Fruit fly (Drosophila melanogaster) whole organism, embryonic: ENCODE results near the gene ver.

Source experiments
- CG11093 ChIP-seq: fragments of 200-800 bp; sonication (Bioruptor generic); IDR thresholded peaks from 3 replicates; pipeline ENCODE4 v1.3.6; 2022; ENCODE audit warnings: missing biosample characterization, missing genetic modification characterization
- CG11723 ChIP-seq: fragments of 200-800 bp; sonication (Bioruptor generic); optimal IDR thresholded peaks from 2 replicates; lab custom pipeline; 2017; ENCODE audit warnings: missing biosample characterization, mild to moderate bottlenecking, missing genetic modification characterization
- CG12219 ChIP-seq: fragments of 200-800 bp; sonication (Bioruptor generic); optimal IDR thresholded peaks from 3 replicates; lab custom pipeline; 2018; ENCODE audit warnings: missing biosample characterization, mild to moderate bottlenecking, missing genetic modification characterization
- CG1603 ChIP-seq: fragments of 200-800 bp; sonication (Bioruptor generic); optimal IDR thresholded peaks from 2 replicates; lab custom pipeline; 2019; ENCODE audit warnings: missing biosample characterization, mild to moderate bottlenecking, missing genetic modification characterization, moderate library complexity
- CG16815 ChIP-seq: fragments of 200-800 bp; sonication (Bioruptor generic); optimal IDR thresholded peaks from 3 replicates; lab custom pipeline; 2017; ENCODE audit warnings: missing biosample characterization, mild to moderate bottlenecking, missing genetic modification characterization
- CG17361 ChIP-seq: fragments of 200-800 bp; sonication (Bioruptor generic); IDR thresholded peaks from 3 replicates; pipeline ENCODE4 v1.3.6; 2022; ENCODE audit warnings: missing biosample characterization, missing genetic modification characterization
- CG17568 ChIP-seq: fragments of 200-800 bp; sonication (Bioruptor generic); optimal IDR thresholded peaks from 2 replicates; lab custom pipeline; 2018; ENCODE audit warnings: missing biosample characterization, mild to moderate bottlenecking, missing genetic modification characterization, moderate library complexity
- CG18476 ChIP-seq: fragments of 200-800 bp; sonication (Bioruptor generic); optimal IDR thresholded peaks from 2 replicates; lab custom pipeline; 2016; ENCODE audit warnings: missing biosample characterization, mild to moderate bottlenecking, missing genetic modification characterization
- CG18599 ChIP-seq: fragments of 200-800 bp; sonication (Bioruptor generic); optimal IDR thresholded peaks from 3 replicates; lab custom pipeline; 2017; ENCODE audit warnings: missing biosample characterization, missing genetic modification characterization, mild to moderate bottlenecking, moderate library complexity, missing genetic modification reagents
- CG18619 ChIP-seq: fragments of 200-800 bp; sonication (Bioruptor generic); optimal IDR thresholded peaks from 3 replicates; lab custom pipeline; 2017; ENCODE audit warnings: missing biosample characterization, mild to moderate bottlenecking, missing genetic modification characterization
- CG18764 ChIP-seq: fragments of 200-800 bp; sonication (Bioruptor generic); optimal IDR thresholded peaks from 3 replicates; lab custom pipeline; 2016; ENCODE audit warnings: missing biosample characterization, missing genetic modification characterization
- CG2116 ChIP-seq: fragments of 200-800 bp; sonication (Bioruptor generic); optimal IDR thresholded peaks from 3 replicates; lab custom pipeline; 2018; ENCODE audit warnings: missing biosample characterization, mild to moderate bottlenecking, missing genetic modification characterization
- CG31224 ChIP-seq: fragments of 200-800 bp; sonication (Bioruptor generic); IDR thresholded peaks from 2 replicates; pipeline ENCODE4 v1.3.6; 2022; ENCODE audit warnings: missing biosample characterization, missing genetic modification characterization
- CG3838 ChIP-seq: fragments of 200-800 bp; sonication (Bioruptor generic); optimal IDR thresholded peaks from 3 replicates; lab custom pipeline; 2016; ENCODE audit warnings: missing biosample characterization, missing genetic modification characterization
- CG3995 ChIP-seq: fragments of 200-800 bp; sonication (Bioruptor generic); optimal IDR thresholded peaks from 3 replicates; lab custom pipeline; 2016; ENCODE audit warnings: missing biosample characterization, missing genetic modification characterization
- CG5953 ChIP-seq: fragments of 200-800 bp; sonication (Bioruptor generic); IDR thresholded peaks from 2 replicates; pipeline ENCODE4 v1.3.6; 2022; ENCODE audit warnings: missing biosample characterization, missing genetic modification characterization
- CG6175 ChIP-seq: fragments of 200-800 bp; sonication (Bioruptor generic); IDR thresholded peaks from 3 replicates; pipeline ENCODE4 v1.3.6; 2022; ENCODE audit warnings: missing biosample characterization, missing genetic modification characterization
- CG7357 ChIP-seq: fragments of 200-800 bp; sonication (Bioruptor generic); IDR thresholded peaks from 3 replicates; pipeline ENCODE4 v1.3.6; 2022; ENCODE audit warnings: missing biosample characterization, missing genetic modification characterization
- CG7556 ChIP-seq: fragments of 200-800 bp; sonication (Bioruptor generic); optimal IDR thresholded peaks from 2 replicates; lab custom pipeline; 2017; ENCODE audit warnings: missing biosample characterization, mild to moderate bottlenecking, missing genetic modification characterization
- CG8388 ChIP-seq: fragments of 200-800 bp; sonication (Bioruptor generic); optimal IDR thresholded peaks from 2 replicates; lab custom pipeline; 2019; ENCODE audit warnings: missing biosample characterization, mild to moderate bottlenecking, missing genetic modification characterization, moderate library complexity
- CG9727 ChIP-seq: fragments of 200-800 bp; sonication (Bioruptor generic); optimal IDR thresholded peaks from 3 replicates; lab custom pipeline; 2017; ENCODE audit warnings: missing biosample characterization, mild to moderate bottlenecking, missing genetic modification characterization
- Chrac-16 ChIP-seq: fragments of 200-800 bp; sonication (Bioruptor generic); optimal IDR thresholded peaks from 3 replicates; lab custom pipeline; 2016; ENCODE audit warnings: missing biosample characterization, missing genetic modification characterization
- D ChIP-seq, 2 experiments: fragments of 200-800 bp in 1 of 2; fragments of >200 bp in 1 of 2; sonication (Bioruptor generic) in 1 of 2; optimal IDR thresholded peaks; 2 replicates in 1 of 2; 3 replicates in 1 of 2; lab custom pipeline; 2017; ENCODE audit warnings: mild to moderate bottlenecking in 1 of 2, missing biosample characterization in 1 of 2, missing genetic modification characterization in 1 of 2, missing genetic modification reagents in 1 of 2
- D19B ChIP-seq: fragments of 200-800 bp; sonication (Bioruptor generic); optimal IDR thresholded peaks from 2 replicates; lab custom pipeline; 2017; ENCODE audit warnings: missing biosample characterization, mild to moderate bottlenecking, missing genetic modification characterization
- Dip2 ChIP-seq: fragments of 200-800 bp; sonication (Bioruptor generic); IDR thresholded peaks from 2 replicates; pipeline ENCODE4 v1.3.6; 2022; ENCODE audit warnings: missing biosample characterization, missing genetic modification characterization
- Hr3 ChIP-seq: fragments of 200-800 bp; sonication (Bioruptor generic); optimal IDR thresholded peaks from 3 replicates; lab custom pipeline; 2016; ENCODE audit warnings: missing biosample characterization, missing genetic modification characterization
- Kr ChIP-seq: fragments of 200-800 bp; sonication (Bioruptor generic); optimal IDR thresholded peaks from 2 replicates; lab custom pipeline; 2017; ENCODE audit warnings: missing biosample characterization, mild to moderate bottlenecking, missing genetic modification characterization
- Lim3 ChIP-seq: fragments of 200-800 bp; sonication (Bioruptor generic); IDR thresholded peaks from 2 replicates; pipeline ENCODE4 v1.3.6; 2022; ENCODE audit warnings: missing biosample characterization, missing genetic modification characterization
- NC2α ChIP-seq: fragments of 200-800 bp; sonication (Bioruptor generic); optimal IDR thresholded peaks from 2 replicates; lab custom pipeline; 2016; ENCODE audit warnings: missing biosample characterization, missing genetic modification characterization
- Nf-YB ChIP-seq: fragments of 200-800 bp; sonication (Bioruptor generic); optimal IDR thresholded peaks from 3 replicates; lab custom pipeline; 2019; ENCODE audit warnings: missing biosample characterization, mild to moderate bottlenecking, missing genetic modification characterization, moderate library complexity
- Ravus ChIP-seq: fragments of 200-800 bp; sonication (Bioruptor generic); IDR thresholded peaks from 2 replicates; pipeline ENCODE4 v1.3.6; 2022; ENCODE audit warnings: missing biosample characterization, missing genetic modification characterization
- ac ChIP-seq: fragments of 200-800 bp; sonication (Bioruptor generic); optimal IDR thresholded peaks from 3 replicates; lab custom pipeline; 2017; ENCODE audit warnings: missing biosample characterization, mild to moderate bottlenecking, missing genetic modification characterization
- al ChIP-seq: fragments of 200-800 bp; sonication (Bioruptor generic); IDR thresholded peaks from 2 replicates; pipeline ENCODE4 v1.3.6; 2022; ENCODE audit warnings: missing biosample characterization, missing genetic modification characterization
- cad ChIP-seq: fragments of >200 bp; optimal IDR thresholded peaks from 2 replicates; lab custom pipeline; 2017; ENCODE audit warnings: missing biosample characterization, missing genetic modification characterization
- caup ChIP-seq: fragments of 200-800 bp; sonication (Bioruptor generic); optimal IDR thresholded peaks from 3 replicates; lab custom pipeline; 2017; ENCODE audit warnings: missing biosample characterization, mild to moderate bottlenecking, missing genetic modification characterization, moderate library complexity; ENCODE audit not compliant: severe bottlenecking
- chif ChIP-seq, 2 experiments: fragments of 200-800 bp; sonication (Bioruptor generic); optimal IDR thresholded peaks; 3 replicates each; lab custom pipeline; 2016; ENCODE audit warnings: missing biosample characterization in 2 of 2, missing genetic modification characterization in 2 of 2
- dysf ChIP-seq: fragments of 200-800 bp; sonication (Bioruptor generic); IDR thresholded peaks from 3 replicates; pipeline ENCODE4 v1.3.6; 2022; ENCODE audit warnings: missing biosample characterization, missing genetic modification characterization
- en ChIP-seq: fragments of 200-800 bp; sonication (Bioruptor generic); optimal IDR thresholded peaks from 2 replicates; lab custom pipeline; 2016; ENCODE audit warnings: missing biosample characterization, missing genetic modification characterization
- eyg ChIP-seq: fragments of 200-800 bp; sonication (Bioruptor generic); optimal IDR thresholded peaks from 3 replicates; lab custom pipeline; 2016; ENCODE audit warnings: missing biosample characterization, missing genetic modification characterization
- gem ChIP-seq: fragments of 200-800 bp; sonication (Bioruptor generic); optimal IDR thresholded peaks from 2 replicates; lab custom pipeline; 2019; ENCODE audit warnings: missing biosample characterization, mild to moderate bottlenecking, missing genetic modification characterization, moderate library complexity
- insv ChIP-seq, 2 experiments: fragments of 200-800 bp; sonication (Bioruptor generic); optimal IDR thresholded peaks; 3 replicates each; lab custom pipeline; 2016 to 2018; ENCODE audit warnings: missing biosample characterization in 2 of 2, missing genetic modification characterization in 2 of 2
- lilli ChIP-seq: fragments of 200-800 bp; sonication (Bioruptor generic); optimal IDR thresholded peaks from 3 replicates; lab custom pipeline; 2016; ENCODE audit warnings: missing biosample characterization, missing genetic modification characterization
- mam ChIP-seq: fragments of 200-800 bp; sonication (Bioruptor generic); optimal IDR thresholded peaks from 3 replicates; lab custom pipeline; 2016; ENCODE audit warnings: missing biosample characterization, missing genetic modification characterization
- odd ChIP-seq: fragments of 200-800 bp; sonication (Bioruptor generic); optimal IDR thresholded peaks from 2 replicates; lab custom pipeline; 2017; ENCODE audit warnings: missing biosample characterization, mild to moderate bottlenecking, missing genetic modification characterization
- org-1 ChIP-seq: fragments of 200-800 bp; sonication (Bioruptor generic); optimal IDR thresholded peaks from 2 replicates; lab custom pipeline; 2017; ENCODE audit warnings: missing biosample characterization, missing genetic modification characterization
- peb ChIP-seq: fragments of 200-800 bp; sonication (Bioruptor generic); IDR thresholded peaks from 2 replicates; pipeline ENCODE4 v1.3.6; 2022; ENCODE audit warnings: missing biosample characterization, missing genetic modification characterization
- row ChIP-seq: fragments of 200-800 bp; sonication (Bioruptor generic); IDR thresholded peaks from 3 replicates; pipeline ENCODE4 v1.3.6; 2022; ENCODE audit warnings: missing biosample characterization, missing genetic modification characterization
- stc ChIP-seq: fragments of 200-800 bp; sonication (Bioruptor generic); IDR thresholded peaks from 2 replicates; pipeline ENCODE4 v1.3.6; 2022; ENCODE audit warnings: missing biosample characterization, missing genetic modification characterization
- wek ChIP-seq: fragments of 200-800 bp; sonication (Bioruptor generic); optimal IDR thresholded peaks from 3 replicates; lab custom pipeline; 2018; ENCODE audit warnings: missing biosample characterization, mild to moderate bottlenecking, missing genetic modification characterization, moderate library complexity
- zf30C ChIP-seq: fragments of 200-800 bp; sonication (Bioruptor generic); optimal IDR thresholded peaks from 3 replicates; lab custom pipeline; 2018; ENCODE audit warnings: missing biosample characterization, mild to moderate bottlenecking, missing genetic modification characterization

Gene ver

DNA sequence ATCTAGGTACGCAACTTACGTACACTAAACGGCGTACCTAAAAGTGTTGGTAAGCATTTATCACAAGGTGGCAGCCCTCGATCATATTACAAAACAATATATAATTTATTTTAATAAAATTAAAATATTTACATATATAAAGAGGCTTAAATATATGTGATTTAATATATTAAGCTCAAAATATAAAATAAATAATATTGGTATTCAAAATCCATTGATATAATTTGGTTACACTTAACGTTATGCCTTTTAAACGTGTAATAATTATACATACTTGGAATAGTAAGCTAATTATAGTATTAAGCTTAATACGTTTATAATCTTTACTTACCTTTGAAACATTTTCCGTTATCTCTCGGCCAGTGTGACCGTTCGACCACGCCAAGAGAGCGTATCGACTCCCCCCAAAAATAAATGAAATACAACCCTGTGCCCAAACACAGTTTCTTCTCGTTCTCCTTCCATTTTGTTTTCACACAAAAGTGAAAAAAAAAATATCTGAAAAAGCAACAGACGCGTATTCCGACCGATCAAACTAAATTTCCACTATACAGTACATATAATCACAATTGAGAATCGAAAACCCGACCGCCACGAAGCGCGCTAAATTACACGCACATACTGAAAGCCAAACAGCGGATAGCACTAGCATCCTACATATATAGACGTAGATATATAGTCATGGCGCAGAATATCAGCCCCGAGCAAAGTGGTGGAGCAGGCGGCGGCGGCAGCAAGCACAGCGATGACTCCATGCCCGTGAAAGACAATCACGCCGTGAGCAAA, 19.7 kb upstream of the ver start, which contains the start of the genes CG10646 and vih (continued):
- TF ChIP-seq Chrac-16 (GFP tag; lab: Kevin White, UChicago) (peak; percentile 40), CG6175 (GFP tag; lab: Robert Waterston, UW) (no peak), Hr3 (GFP tag; lab: Kevin White, UChicago) (peak; percentile 62), CG17568 (GFP tag; lab: Kevin White, UChicago) (no peak), D (optimal IDR thresholded peaks at IDR 0.05; lab: Kevin White, UChicago) (no peak), D (GFP tag; optimal IDR thresholded peaks at IDR 0.05; lab: Kevin White, UChicago) (peak; percentile 37), CG11723 (GFP tag; lab: Kevin White, UChicago) (no peak), D19B (GFP tag; lab: Kevin White, UChicago) (no peak), eyg (GFP tag; lab: Kevin White, UChicago) (no peak), CG8388 (GFP tag; lab: Kevin White, UChicago) (peak; percentile 26), wek (GFP tag; lab: Kevin White, UChicago) (no peak), cad (GFP tag; lab: Kevin White, UChicago) (no peak), peb (GFP tag; lab: Robert Waterston, UW) (no peak), row (GFP tag; lab: Robert Waterston, UW) (peak; percentile 63), odd (GFP tag; lab: Kevin White, UChicago) (peak; percentile 36), CG2116 (GFP tag; lab: Kevin White, UChicago) (peak; percentile 99), zf30C (GFP tag; lab: Kevin White, UChicago) (peak; percentile 2), CG31224 (GFP tag; lab: Robert Waterston, UW) (no peak), caup (GFP tag; lab: Kevin White, UChicago) (peak; percentile 47), CG3995 (GFP tag; lab: Kevin White, UChicago) (no peak), chif (GFP tag; optimal IDR thresholded peaks at IDR 0.05; lab: Kevin White, UChicago) (peak in 1 of 2 experiments; percentile 9), NC2α (no peak), mam (GFP tag; lab: Kevin White, UChicago) (peak; percentile 45), CG17361 (GFP tag; lab: Robert Waterston, UW) (peak; percentile 73), CG12219 (no peak), CG16815 (no peak), al (GFP tag; lab: Robert Waterston, UW) (0 out of 2 replicates have a peak, but pooled peaks have one; percentile 29), gem (tag; lab: Kevin White, UChicago) (no peak), Lim3 (no peak), en (GFP tag; lab: Kevin White, UChicago) (no peak), CG7357 (GFP tag; lab: Robert Waterston, UW) (no peak), CG18619 (GFP tag; lab: Kevin White, UChicago) (peak; percentile 21), dysf (no peak), Dip2 (no peak), Nf-YB (GFP tag; lab: Kevin White, UChicago) (peak; percentile 15), CG18476 (no peak), CG18764 (no peak), ac (GFP tag; lab: Kevin White, UChicago) (no peak), CG1603 (tag; lab: Kevin White, UChicago) (peak; percentile 71), lilli (GFP tag; lab: Kevin White, UChicago) (peak; percentile 38), insv (GFP tag; optimal IDR thresholded peaks at IDR 0.05; lab: Kevin White, UChicago) (peak in 1 of 2 experiments; percentile 39), stc (GFP tag; lab: Robert Waterston, UW) (no peak; the same call in 1 of the 2 replicates), CG18599 (GFP tag; lab: Kevin White, UChicago) (peak; percentile 50), CG5953 (no peak), Ravus (GFP tag; lab: Robert Waterston, UW) (no peak), CG7556 (peak; percentile 40), Kr (GFP tag; lab: Kevin White, UChicago) (no peak), org-1 (GFP tag; lab: Kevin White, UChicago) (no peak), CG3838 (GFP tag; lab: Kevin White, UChicago) (no peak), CG9727 (GFP tag; lab: Kevin White, UChicago) (peak; percentile 55), CG11093 (GFP tag; lab: Robert Waterston, UW) (no peak)
